Worm (Caenorhabditis elegans) whole organism, L2 larva: ENCODE results near the gene srh-8.

ENCODE experiments used
- elt-3 ChIP-seq: sonication (generic microtip); optimal IDR thresholded peaks from 2 replicates; lab custom pipeline; 2017; ENCODE audit warnings: missing biosample characterization, missing genetic modification characterization
- mab-5 ChIP-seq: fragments of 150-350 bp; optimal IDR thresholded peaks from 2 replicates; lab custom pipeline; 2014; ENCODE audit warnings: missing biosample characterization, missing genetic modification characterization
- mdl-1 ChIP-seq, 2 experiments: fragments of 150-350 bp in 1 of 2; sonication (generic microtip) in 1 of 2; optimal IDR thresholded peaks; 2 replicates each; lab custom pipeline; 2017; ENCODE audit warnings: missing biosample characterization in 2 of 2, missing genetic modification characterization in 2 of 2
- nhr-11 ChIP-seq: fragments of 150-350 bp; optimal IDR thresholded peaks from 2 replicates; lab custom pipeline; 2014; ENCODE audit warnings: missing biosample characterization, missing genetic modification characterization
- sem-4 ChIP-seq: fragments of 150-350 bp; optimal IDR thresholded peaks from 2 replicates; lab custom pipeline; 2014; ENCODE audit warnings: missing biosample characterization, missing genetic modification reagents, missing genetic modification characterization
- snpc-4 ChIP-seq: fragments of 150-350 bp; optimal IDR thresholded peaks from 2 replicates; lab custom pipeline; 2014; ENCODE audit warnings: missing biosample characterization, missing genetic modification characterization
- ztf-1 ChIP-seq: fragments of 200-800 bp; sonication (Bioruptor generic); conservative IDR thresholded peaks from 2 replicates; pipeline ENCODE4 v1.3.6; 2022; ENCODE audit warnings: missing genetic modification characterization, missing compliant biosample characterization
- ztf-11 ChIP-seq: sonication (generic microtip); optimal IDR thresholded peaks from 2 replicates; lab custom pipeline; 2017; ENCODE audit warnings: missing biosample characterization, missing genetic modification characterization

DNA sequence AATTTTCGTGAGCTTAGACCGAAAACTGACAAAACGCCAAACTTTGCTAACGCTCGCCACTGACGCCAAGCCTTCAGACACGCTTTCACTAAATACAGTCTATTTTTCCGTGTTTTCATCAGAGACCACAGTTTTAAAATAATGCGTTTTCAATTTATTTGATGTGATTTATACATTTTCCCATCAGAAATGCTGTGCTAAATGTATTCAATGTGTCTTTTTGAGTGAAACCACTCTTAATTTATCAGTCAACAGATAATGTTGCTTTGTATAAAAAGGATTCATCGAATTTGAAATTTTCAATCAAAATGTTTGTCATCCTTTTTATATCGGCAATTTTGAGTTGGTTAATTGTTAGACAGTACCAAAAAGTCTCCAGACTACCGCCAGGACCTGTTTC is 26.0 kb downstream of the srh-8 start, which contains the start of gene cyp-35A4:
- TF ChIP-seq snpc-4 (tag; lab: Kevin White, UChicago) (no peak), sem-4 (tag; lab: Kevin White, UChicago) (no peak), ztf-1 (no peak), nhr-11 (no peak), mdl-1 (tag; optimal IDR thresholded peaks at IDR 0.05; lab: Kevin White, UChicago) (no peak), ztf-11 (tag; lab: Kevin White, UChicago) (no peak), mab-5 (no peak), elt-3 (tag; lab: Kevin White, UChicago) (no peak)
